Worm (Caenorhabditis elegans): ENCODE results near the gene str-111.

Gene str-111

DNA sequence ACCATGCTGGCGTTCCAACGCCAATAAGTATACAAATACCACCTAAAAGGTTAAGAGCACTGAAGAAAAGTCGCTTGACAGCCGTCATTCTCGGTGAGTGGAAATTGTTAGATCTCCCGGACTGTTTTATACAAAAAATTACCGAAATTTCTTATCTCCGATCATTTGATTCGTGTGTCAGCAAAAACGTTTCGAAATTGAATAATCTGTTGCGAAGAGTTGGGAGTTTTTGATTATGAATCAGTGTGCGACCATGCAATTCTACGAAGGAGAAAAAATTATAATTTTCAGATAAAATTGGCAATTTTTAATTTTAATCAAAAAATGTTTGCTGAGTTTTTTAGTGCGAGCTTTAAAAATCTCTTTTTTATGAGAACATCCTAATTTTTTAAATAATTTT is 29.4 kb downstream of the str-111 start, which contains the start of gene clc-11:
TSS of gene clc-11 (minus strand) at position 101 of the 400 bp plus-strand sequence.
- TF ChIP-seq hlh-1 (tag; optimal IDR thresholded peaks at IDR 0.05), result no peak
- no peak for TF ChIP-seq flh-1 (GFP tag; optimal IDR thresholded peaks at IDR 0.05)
- TF ChIP-seq cnd-1 (tag; optimal IDR thresholded peaks at IDR 0.05), result no peak
- TF ChIP-seq lsy-2 (tag; optimal IDR thresholded peaks at IDR 0.05), result no peak
- TF ChIP-seq M03D4.4 (tag; optimal IDR thresholded peaks at IDR 0.05), result no peak
- no peak for TF ChIP-seq ham-2 (GFP tag; optimal IDR thresholded peaks at IDR 0.05)
- TF ChIP-seq zip-8 (tag; optimal IDR thresholded peaks at IDR 0.05), result no peak
- TF ChIP-seq ztf-11 (tag; optimal IDR thresholded peaks at IDR 0.05), result no peak
- no peak for TF ChIP-seq elt-3 (tag; optimal IDR thresholded peaks at IDR 0.05)
- no peak for TF ChIP-seq lin-13 (tag; optimal IDR thresholded peaks at IDR 0.05)
- no peak for TF ChIP-seq mep-1 (tag; optimal IDR thresholded peaks at IDR 0.05)
- TF ChIP-seq bed-3 (GFP tag; optimal IDR thresholded peaks at IDR 0.05), result no peak
- TF ChIP-seq unc-120 (tag; optimal IDR thresholded peaks at IDR 0.05; ENCODE audit: poor library complexity, severe bottlenecking), result no peak
- no peak for TF ChIP-seq elt-1 (tag; optimal IDR thresholded peaks at IDR 0.05; ENCODE audit: borderline replicate concordance, insufficient read depth)
- no peak for TF ChIP-seq nhr-237 (tag; optimal IDR thresholded peaks at IDR 0.05)
- TF ChIP-seq unc-39 (tag; optimal IDR thresholded peaks at IDR 0.05), result no peak
- TF ChIP-seq snpc-4 (tag; optimal IDR thresholded peaks at IDR 0.05), result no peak
- no peak for TF ChIP-seq sptf-1 (tag; optimal IDR thresholded peaks at IDR 0.05)
- no peak for TF ChIP-seq sem-2 (GFP tag; optimal IDR thresholded peaks at IDR 0.05)
- TF ChIP-seq ces-1 (GFP tag; optimal IDR thresholded peaks at IDR 0.05), result no peak

- no peak for TF ChIP-seq elt-1 (tag; optimal IDR thresholded peaks at IDR 0.05; ENCODE audit: borderline replicate concordance, insufficient read depth)
- TF ChIP-seq lsy-2 (tag; optimal IDR thresholded peaks at IDR 0.05), result no peak
- no peak for TF ChIP-seq bed-3 (GFP tag; optimal IDR thresholded peaks at IDR 0.05)
- TF ChIP-seq blmp-1 (tag; optimal IDR thresholded peaks at IDR 0.05), result no peak
- no peak for TF ChIP-seq sptf-1 (tag; optimal IDR thresholded peaks at IDR 0.05)
- TF ChIP-seq zip-8 (tag; optimal IDR thresholded peaks at IDR 0.05), result no peak
- TF ChIP-seq nhr-2 (tag; optimal IDR thresholded peaks at IDR 0.05), result no peak
- no peak for TF ChIP-seq ceh-83 (GFP tag; optimal IDR thresholded peaks at IDR 0.05)
- no peak for TF ChIP-seq sem-2 (GFP tag; optimal IDR thresholded peaks at IDR 0.05)
- TF ChIP-seq hlh-1 (tag; optimal IDR thresholded peaks at IDR 0.05), result no peak
- no peak for TF ChIP-seq drap-1 (GFP tag; optimal IDR thresholded peaks at IDR 0.05)
- TF ChIP-seq unc-62 (GFP tag; optimal IDR thresholded peaks at IDR 0.05), result no peak
- no peak for TF ChIP-seq ztf-11 (tag; optimal IDR thresholded peaks at IDR 0.05)
- no peak for TF ChIP-seq nhr-237 (tag; optimal IDR thresholded peaks at IDR 0.05)
- no peak for TF ChIP-seq ces-1 (GFP tag; optimal IDR thresholded peaks at IDR 0.05)
Observed at ce11 chrV:16137043-16137442, 31.9 kb downstream of the str-111 start, which contains the start of gene F44G3.7. Gene F44G3.7, minus strand, starts transcription at chrV:16137143.

ce11 chrV:16132705-16133104 is 36.2 kb downstream of the str-111 start, which contains the start of gene fbxa-144:
Gene fbxa-144, minus strand, starts transcription at chrV:16132805.
- no peak for TF ChIP-seq blmp-1 (tag; optimal IDR thresholded peaks at IDR 0.05)
- TF ChIP-seq mep-1 (tag; optimal IDR thresholded peaks at IDR 0.05), result no peak
- TF ChIP-seq tbx-8 (GFP tag; optimal IDR thresholded peaks at IDR 0.05), result no peak
- no peak for TF ChIP-seq nhr-28 (tag; optimal IDR thresholded peaks at IDR 0.05)
- no peak for TF ChIP-seq flh-1 (GFP tag; optimal IDR thresholded peaks at IDR 0.05)
- TF ChIP-seq unc-62 (GFP tag; optimal IDR thresholded peaks at IDR 0.05), result no peak
- no peak for TF ChIP-seq mls-2 (tag; optimal IDR thresholded peaks at IDR 0.05)
- no peak for TF ChIP-seq sptf-1 (tag; optimal IDR thresholded peaks at IDR 0.05)
- TF ChIP-seq nhr-76 (tag; optimal IDR thresholded peaks at IDR 0.05), result no peak
- no peak for TF ChIP-seq M03D4.4 (tag; optimal IDR thresholded peaks at IDR 0.05)
- TF ChIP-seq zip-8 (tag; optimal IDR thresholded peaks at IDR 0.05), result no peak
- TF ChIP-seq ces-1 (GFP tag; optimal IDR thresholded peaks at IDR 0.05), result no peak
- no peak for TF ChIP-seq snpc-4 (tag; optimal IDR thresholded peaks at IDR 0.05)

DNA sequence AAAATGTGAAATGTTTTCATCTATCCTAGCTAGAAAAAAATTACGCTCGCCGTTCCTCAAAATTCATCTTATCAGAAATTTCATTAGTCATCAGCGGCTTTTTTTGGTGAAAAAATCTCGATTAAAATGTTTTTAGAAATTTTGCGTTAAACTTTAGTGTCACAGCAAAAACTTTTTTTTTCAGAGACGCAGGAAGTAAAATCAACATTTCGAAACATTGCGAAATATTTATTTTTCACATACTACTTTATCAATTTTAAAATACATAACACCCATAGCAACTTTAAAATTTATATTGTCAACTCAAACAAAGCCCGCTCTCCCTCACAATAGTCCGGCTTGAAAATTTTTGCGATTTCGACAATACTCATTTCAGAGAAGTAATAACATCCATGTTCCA is 36.7 kb downstream of the str-111 start:
- TF ChIP-seq nhr-76 (tag; optimal IDR thresholded peaks at IDR 0.05) (no peak), mab-5 (tag; optimal IDR thresholded peaks at IDR 0.05) (no peak), nhr-237 (tag; optimal IDR thresholded peaks at IDR 0.05) (no peak), nhr-2 (tag; optimal IDR thresholded peaks at IDR 0.05) (no peak)

ce11 chrV:16131249-16131648 is 37.7 kb downstream of the str-111 start, which contains the start of gene fbxa-142:
Gene fbxa-142, minus strand, starts transcription at chrV:16131349.
- TF ChIP-seq unc-62 (GFP tag; optimal IDR thresholded peaks at IDR 0.05) (no peak), zip-8 (tag; optimal IDR thresholded peaks at IDR 0.05) (no peak), ces-1 (GFP tag; optimal IDR thresholded peaks at IDR 0.05) (no peak), nhr-2 (tag; optimal IDR thresholded peaks at IDR 0.05) (no peak), ceh-39 (tag; optimal IDR thresholded peaks at IDR 0.05) (no peak), mep-1 (tag; optimal IDR thresholded peaks at IDR 0.05) (no peak), snpc-4 (tag; optimal IDR thresholded peaks at IDR 0.05) (no peak), unc-120 (tag; optimal IDR thresholded peaks at IDR 0.05; ENCODE audit: poor library complexity, severe bottlenecking) (no peak), lsy-2 (tag; optimal IDR thresholded peaks at IDR 0.05) (no peak), ham-2 (GFP tag; optimal IDR thresholded peaks at IDR 0.05) (no peak), cnd-1 (tag; optimal IDR thresholded peaks at IDR 0.05) (no peak), ceh-43 (GFP tag; optimal IDR thresholded peaks at IDR 0.05) (no peak), nhr-76 (tag; optimal IDR thresholded peaks at IDR 0.05) (no peak), sptf-1 (tag; optimal IDR thresholded peaks at IDR 0.05) (no peak), lin-13 (tag; optimal IDR thresholded peaks at IDR 0.05) (no peak), hlh-1 (tag; optimal IDR thresholded peaks at IDR 0.05) (no peak), drap-1 (GFP tag; optimal IDR thresholded peaks at IDR 0.05) (no peak)

Measured in whole organism, mixed stage, embryonic.